Worm (Caenorhabditis elegans) whole organism, late embryonic: ENCODE results near the gene pals-28.

ENCODE experiments used
- C08G9.2 ChIP-seq: sonication (generic microtip); optimal IDR thresholded peaks from 2 replicates; lab custom pipeline; 2016; ENCODE audit warnings: mild to moderate bottlenecking, missing genetic modification characterization, moderate library complexity, missing compliant biosample characterization
- C38D4.7 ChIP-seq: fragments of 200-800 bp; sonication (Bioruptor generic); optimal IDR thresholded peaks from 2 replicates; lab custom pipeline; 2018; ENCODE audit warnings: mild to moderate bottlenecking, missing genetic modification characterization, moderate library complexity, missing compliant biosample characterization
- Y22D7AL.16 ChIP-seq: sonication (generic microtip); optimal IDR thresholded peaks from 2 replicates; lab custom pipeline; 2016; ENCODE audit warnings: missing genetic modification characterization, missing compliant biosample characterization
- ceh-14 ChIP-seq: sonication (generic microtip); optimal IDR thresholded peaks from 2 replicates; lab custom pipeline; 2016; ENCODE audit warnings: missing genotype, missing genetic modification characterization, missing compliant biosample characterization
- ceh-2 ChIP-seq: sonication (generic microtip); optimal IDR thresholded peaks from 2 replicates; lab custom pipeline; 2016; ENCODE audit warnings: missing genotype, missing genetic modification characterization, missing compliant biosample characterization
- ceh-30 ChIP-seq: fragments of 150-350 bp; optimal IDR thresholded peaks from 2 replicates; lab custom pipeline; 2014; ENCODE audit warnings: missing biosample characterization, missing genetic modification characterization
- ceh-34 ChIP-seq: sonication (generic microtip); optimal IDR thresholded peaks from 2 replicates; lab custom pipeline; 2016; ENCODE audit warnings: mild to moderate bottlenecking, missing genetic modification characterization, missing compliant biosample characterization
- che-1 ChIP-seq: sonication (generic microtip); optimal IDR thresholded peaks from 2 replicates; lab custom pipeline; 2016; ENCODE audit warnings: mild to moderate bottlenecking, missing genetic modification characterization, missing compliant biosample characterization
- dve-1 ChIP-seq: sonication (generic microtip); optimal IDR thresholded peaks from 2 replicates; lab custom pipeline; 2017; ENCODE audit warnings: antibody characterized with exemption, mild to moderate bottlenecking, missing genetic modification characterization, missing compliant biosample characterization
- elt-2 ChIP-seq: sonication (generic microtip); optimal IDR thresholded peaks from 2 replicates; lab custom pipeline; 2016; ENCODE audit warnings: missing genetic modification reagents, missing genetic modification characterization, missing compliant biosample characterization
- fkh-10 ChIP-seq: fragments of 150-350 bp; optimal IDR thresholded peaks from 2 replicates; lab custom pipeline; 2014; ENCODE audit warnings: missing biosample characterization, missing genetic modification reagents, missing genetic modification characterization
- hlh-13 ChIP-seq: fragments of 200-800 bp; sonication (Bioruptor generic); optimal IDR thresholded peaks from 2 replicates; lab custom pipeline; 2018; ENCODE audit warnings: mild to moderate bottlenecking, missing genetic modification characterization, missing compliant biosample characterization
- hlh-15 ChIP-seq: sonication (generic microtip); optimal IDR thresholded peaks from 2 replicates; lab custom pipeline; 2016; ENCODE audit warnings: missing genetic modification characterization, missing compliant biosample characterization
- odd-2 ChIP-seq: sonication (generic microtip); optimal IDR thresholded peaks from 2 replicates; lab custom pipeline; 2017; ENCODE audit warnings: antibody characterized with exemption, mild to moderate bottlenecking, missing genetic modification characterization, missing compliant biosample characterization
- pat-9 ChIP-seq: fragments of 200-800 bp; sonication (Bioruptor generic); optimal IDR thresholded peaks from 2 replicates; lab custom pipeline; 2018; ENCODE audit warnings: mild to moderate bottlenecking, missing genetic modification characterization, moderate library complexity, missing compliant biosample characterization
- pax-1 ChIP-seq: fragments of 150-350 bp; optimal IDR thresholded peaks from 2 replicates; lab custom pipeline; 2014; ENCODE audit warnings: missing biosample characterization, missing genetic modification characterization
- pha-2 ChIP-seq: sonication (generic microtip); optimal IDR thresholded peaks from 2 replicates; lab custom pipeline; 2017; ENCODE audit warnings: mild to moderate bottlenecking, missing genetic modification characterization, missing compliant biosample characterization
- pha-4 ChIP-seq: fragments of 150-350 bp; optimal IDR thresholded peaks from 2 replicates; lab custom pipeline; 2018; ENCODE audit warnings: missing biosample characterization, missing genetic modification reagents, missing genetic modification characterization
- pqm-1 ChIP-seq: sonication (generic microtip); optimal IDR thresholded peaks from 2 replicates; lab custom pipeline; 2016; ENCODE audit warnings: missing genetic modification characterization, missing compliant biosample characterization
- syd-9 ChIP-seq: sonication (generic microtip); optimal IDR thresholded peaks from 2 replicates; lab custom pipeline; 2016; ENCODE audit warnings: mild to moderate bottlenecking, missing genetic modification characterization, moderate library complexity, missing compliant biosample characterization
- tbx-2 ChIP-seq: sonication (generic microtip); optimal IDR thresholded peaks from 2 replicates; lab custom pipeline; 2016; ENCODE audit warnings: missing genetic modification characterization, missing compliant biosample characterization
- tbx-7 ChIP-seq: sonication (generic microtip); optimal IDR thresholded peaks from 2 replicates; lab custom pipeline; 2016; ENCODE audit warnings: missing genotype, missing genetic modification characterization, missing compliant biosample characterization
- unc-55 ChIP-seq: sonication (generic microtip); optimal IDR thresholded peaks from 2 replicates; lab custom pipeline; 2017; ENCODE audit warnings: missing biosample characterization, missing genetic modification reagents, missing genetic modification characterization
- zip-5 ChIP-seq: sonication (generic microtip); optimal IDR thresholded peaks from 2 replicates; lab custom pipeline; 2016; ENCODE audit warnings: missing genetic modification characterization, missing compliant biosample characterization

Gene pals-28

DNA sequence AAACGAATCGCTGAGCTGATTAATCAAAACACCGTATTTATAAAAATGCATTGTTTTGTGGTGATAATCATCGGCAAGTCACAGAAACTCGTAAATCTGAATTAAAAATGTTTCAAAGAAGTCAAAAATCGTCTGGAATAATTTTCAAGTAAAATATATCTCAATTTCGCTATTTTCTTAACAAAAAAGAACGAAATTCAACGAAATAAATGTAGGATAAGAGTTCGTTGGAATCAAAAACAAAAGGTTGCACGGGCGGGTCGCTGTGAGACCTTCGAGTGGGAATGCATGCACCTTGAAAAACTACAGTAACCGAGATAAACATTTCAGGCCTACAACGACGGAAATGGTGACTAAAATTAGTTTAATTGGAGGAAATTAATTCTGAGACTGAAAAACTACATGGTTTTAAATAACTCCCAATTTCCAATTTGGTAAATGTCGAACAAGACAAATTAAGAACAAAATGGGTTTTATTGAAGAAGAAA lies 49.8 kb downstream of the pals-28 start, which contains the start of gene C28A5.1:
Gene C28A5.1 (minus strand): TSS at position 51 of the 488 bp plus-strand sequence.
- TF ChIP-seq hlh-13 (GFP tag; lab: Kevin White, UChicago) (no peak), ceh-14 (tag; lab: Kevin White, UChicago) (no peak), ceh-34 (tag; lab: Kevin White, UChicago) (no peak), pat-9 (tag; lab: Kevin White, UChicago) (no peak), odd-2 (tag; lab: Kevin White, UChicago) (no peak), C38D4.7 (no peak), Y22D7AL.16 (tag; lab: Kevin White, UChicago) (no peak), syd-9 (tag; lab: Kevin White, UChicago) (no peak), fkh-10 (GFP tag; lab: Kevin White, UChicago) (no peak), hlh-15 (tag; lab: Kevin White, UChicago) (no peak), tbx-2 (tag; lab: Kevin White, UChicago) (no peak), ceh-30 (tag; lab: Kevin White, UChicago) (no peak), pax-1 (tag; lab: Kevin White, UChicago) (no peak), che-1 (tag; lab: Kevin White, UChicago) (no peak)
- TF ChIP-seq, all 69 proteins: peak for 0

DNA sequence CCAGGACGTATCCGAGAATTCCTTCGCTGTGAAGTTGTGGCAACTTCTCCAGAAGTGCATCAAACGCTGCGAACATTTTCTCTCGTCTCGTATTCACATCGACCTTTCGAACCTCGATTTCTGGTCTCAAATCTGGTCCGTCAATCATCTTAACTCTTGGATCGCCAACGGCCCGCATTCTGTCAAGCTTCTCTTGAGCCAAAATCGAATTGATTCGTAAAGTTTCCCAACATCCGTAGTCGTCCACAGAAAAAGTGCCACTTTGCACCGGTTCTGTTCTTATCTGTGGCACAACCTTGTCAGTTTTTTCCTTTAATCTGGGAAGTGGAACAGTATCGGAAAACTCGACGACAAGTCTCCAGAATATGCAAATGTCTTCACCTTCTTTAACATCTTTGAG lies 50.7 kb downstream of the pals-28 start:
- no peak for TF ChIP-seq tbx-7 (tag; lab: Kevin White, UChicago)
- no peak for TF ChIP-seq elt-2
- TF ChIP-seq C08G9.2: no peak
- TF ChIP-seq pqm-1: no peak
- TF ChIP-seq ceh-2 (tag; lab: Kevin White, UChicago): no peak
- TF ChIP-seq dve-1 (tag; lab: Kevin White, UChicago): no peak
- TF ChIP-seq pha-2 (tag; lab: Kevin White, UChicago): no peak
- no peak for TF ChIP-seq unc-55 (GFP tag; lab: Kevin White, UChicago)
- no peak for TF ChIP-seq zip-5 (tag; lab: Kevin White, UChicago)
- TF ChIP-seq pha-4: no peak
